Fruit fly (Drosophila melanogaster) whole organism: Measurements from ENCODE around the gene CG11726.

Source experiments
- CG8478 ChIP-seq: fragments of >200 bp; optimal IDR thresholded peaks from 2 replicates; lab custom pipeline; 2018; ENCODE audit warnings: inconsistent platforms
- pan ChIP-seq: fragments of >200 bp; optimal IDR thresholded peaks from 2 replicates; lab custom pipeline; 2017
- psq ChIP-seq: fragments of >200 bp; optimal IDR thresholded peaks from 2 replicates; lab custom pipeline; 2017
- usp ChIP-seq: fragments of >200 bp; optimal IDR thresholded peaks from 2 replicates; lab custom pipeline; 2017; ENCODE audit warnings: missing biosample characterization, missing genetic modification characterization, mixed read lengths

dm6 chr3L:11393806-11394205, 684 bp upstream of the CG11726 start:
- TF ChIP-seq pan (lab: Kevin White, UChicago) (no peak), usp (no peak), CG8478 (lab: Kevin White, UChicago) (no peak), psq (lab: Kevin White, UChicago) (no peak)
